Fruit fly (Drosophila melanogaster): ENCODE measurements around the gene Plzf.

Plzf gene

dm6 chr2L:12040510-12040909 is 8.2 kb downstream of the Plzf start, which contains the start of gene CG6766:
CG6766 (minus strand) TSS chr2L:12040689.
- TF ChIP-seq CG8159 (tag; optimal IDR thresholded peaks at IDR 0.05) (no peak), CG13204 (GFP tag; optimal IDR thresholded peaks at IDR 0.05) (no peak), CG14655 (GFP tag; optimal IDR thresholded peaks at IDR 0.05) (no peak), Snoo (tag; optimal IDR thresholded peaks at IDR 0.05) (no peak), EcR (GFP tag; optimal IDR thresholded peaks at IDR 0.05) (no peak)

- no peak for TF ChIP-seq CG10348 (GFP tag; IDR thresholded peaks at IDR 0.05)
- TF ChIP-seq CG15710 (tag; optimal IDR thresholded peaks at IDR 0.05) = no peak
- no peak for TF ChIP-seq CG14655 (GFP tag; optimal IDR thresholded peaks at IDR 0.05)
- no peak for TF ChIP-seq D1 (tag; optimal IDR thresholded peaks at IDR 0.05)
- no peak for TF ChIP-seq CG13204 (GFP tag; optimal IDR thresholded peaks at IDR 0.05)
- no peak for TF ChIP-seq Ets98B (GFP tag; IDR thresholded peaks at IDR 0.05)
- no peak for TF ChIP-seq gl (tag; optimal IDR thresholded peaks at IDR 0.05)
- no peak for TF ChIP-seq CG8159 (tag; optimal IDR thresholded peaks at IDR 0.05)
- TF ChIP-seq CG4496 (GFP tag; IDR thresholded peaks at IDR 0.05) = no peak
- no peak for TF ChIP-seq CG12605 (GFP tag; IDR thresholded peaks at IDR 0.05)
- TF ChIP-seq Pif1B (GFP tag; optimal IDR thresholded peaks at IDR 0.05) = no peak
- TF ChIP-seq Snoo (tag; optimal IDR thresholded peaks at IDR 0.05) = no peak
- no peak for TF ChIP-seq CG8301 (tag; optimal IDR thresholded peaks at IDR 0.05)
- no peak for TF ChIP-seq CG17806 (tag; optimal IDR thresholded peaks at IDR 0.05)
- TF ChIP-seq Pif1A (GFP tag; optimal IDR thresholded peaks at IDR 0.05) = no peak
- TF ChIP-seq EcR (GFP tag; optimal IDR thresholded peaks at IDR 0.05) = no peak
Measured at dm6 chr2L:12038177-12038581, 10.5 kb downstream of the Plzf start, which contains the start of gene Tom70. Tom70 (minus strand) TSS chr2L:12038511.

- TF ChIP-seq D1 (tag; optimal IDR thresholded peaks at IDR 0.05) (no peak), CG13204 (GFP tag; optimal IDR thresholded peaks at IDR 0.05) (no peak), Snoo (tag; optimal IDR thresholded peaks at IDR 0.05) (no peak), fd96Ca (GFP tag; IDR thresholded peaks at IDR 0.05) (no peak), CG9948 (tag; optimal IDR thresholded peaks at IDR 0.05) (no peak), CG4496 (GFP tag; IDR thresholded peaks at IDR 0.05) (no peak), Pif1B (GFP tag; optimal IDR thresholded peaks at IDR 0.05) (no peak)
Measured at dm6 chr2L:12033890-12034289, 14.8 kb downstream of the Plzf start, which contains the start of gene CG18788. CG18788 (plus strand) TSS chr2L:12034190.

dm6 chr2L:12030552-12031131 is 18.1 kb downstream of the Plzf start:
- no peak for TF ChIP-seq EcR (GFP tag; optimal IDR thresholded peaks at IDR 0.05)

dm6 chr2L:12029594-12030197 is 19.0 kb downstream of the Plzf start:
- no peak for TF ChIP-seq CG8159 (tag; optimal IDR thresholded peaks at IDR 0.05)
- no peak for TF ChIP-seq CG13204 (GFP tag; optimal IDR thresholded peaks at IDR 0.05)
- TF ChIP-seq CG15710 (tag; optimal IDR thresholded peaks at IDR 0.05) = no peak
- TF ChIP-seq CG34367 (tag; optimal IDR thresholded peaks at IDR 0.05) = no peak
- no peak for TF ChIP-seq CG32121 (GFP tag; IDR thresholded peaks at IDR 0.05)
- TF ChIP-seq gl (tag; optimal IDR thresholded peaks at IDR 0.05) = no peak
- no peak for TF ChIP-seq CG8301 (tag; optimal IDR thresholded peaks at IDR 0.05)
- no peak for TF ChIP-seq D1 (tag; optimal IDR thresholded peaks at IDR 0.05)
- no peak for TF ChIP-seq CG4496 (GFP tag; IDR thresholded peaks at IDR 0.05)
- no peak for TF ChIP-seq rn (GFP tag; IDR thresholded peaks at IDR 0.05)
- TF ChIP-seq Pif1A (GFP tag; optimal IDR thresholded peaks at IDR 0.05) = no peak
- TF ChIP-seq Snoo (tag; optimal IDR thresholded peaks at IDR 0.05) = no peak
- no peak for TF ChIP-seq Ets98B (GFP tag; IDR thresholded peaks at IDR 0.05)
- TF ChIP-seq CG17806 (tag; optimal IDR thresholded peaks at IDR 0.05) = no peak
- TF ChIP-seq EcR (GFP tag; optimal IDR thresholded peaks at IDR 0.05) = no peak
- TF ChIP-seq CG10348 (GFP tag; IDR thresholded peaks at IDR 0.05) = no peak
- TF ChIP-seq Pif1B (GFP tag; optimal IDR thresholded peaks at IDR 0.05) = no peak
- TF ChIP-seq CG14655 (GFP tag; optimal IDR thresholded peaks at IDR 0.05) = no peak
- TF ChIP-seq CG12605 (GFP tag; IDR thresholded peaks at IDR 0.05) = no peak

dm6 chr2L:12028808-12029207 is 19.9 kb downstream of the Plzf start:
- TF ChIP-seq EcR (GFP tag; optimal IDR thresholded peaks at IDR 0.05) (peak; percentile 58), CG13204 (GFP tag; optimal IDR thresholded peaks at IDR 0.05) (no peak)

dm6 chr2L:12028102-12028501 is 20.6 kb downstream of the Plzf start:
- TF ChIP-seq CG8159 (tag; optimal IDR thresholded peaks at IDR 0.05) (no peak), D1 (tag; optimal IDR thresholded peaks at IDR 0.05) (no peak), CG8301 (tag; optimal IDR thresholded peaks at IDR 0.05) (no peak), rn (GFP tag; IDR thresholded peaks at IDR 0.05) (no peak), CG17806 (tag; optimal IDR thresholded peaks at IDR 0.05) (no peak), Pif1B (GFP tag; optimal IDR thresholded peaks at IDR 0.05) (no peak), CG13204 (GFP tag; optimal IDR thresholded peaks at IDR 0.05) (no peak), gl (tag; optimal IDR thresholded peaks at IDR 0.05) (no peak), CG9948 (tag; optimal IDR thresholded peaks at IDR 0.05) (no peak), CG10348 (GFP tag; IDR thresholded peaks at IDR 0.05) (no peak), CG15710 (tag; optimal IDR thresholded peaks at IDR 0.05) (no peak), CG14655 (GFP tag; optimal IDR thresholded peaks at IDR 0.05) (no peak)

All from whole organism, pupa.